Worm (Caenorhabditis elegans): ENCODE data around the gene T25B9.4.

ce11 chrIV:10781346-10781745 lies 23.8 kb upstream of the T25B9.4 start:
- TF ChIP-seq ama-1 (optimal IDR thresholded peaks at IDR 0.05) (no peak), scrt-1 (GFP tag; IDR thresholded peaks at IDR 0.05) (no peak), ceh-36 (tag; optimal IDR thresholded peaks at IDR 0.05) (no peak), flt-1 (GFP tag; IDR thresholded peaks at IDR 0.05) (no peak), hnd-1 (tag; optimal IDR thresholded peaks at IDR 0.05) (no peak), B0310.2 (tag; optimal IDR thresholded peaks at IDR 0.05) (no peak), aly-1 (tag; optimal IDR thresholded peaks at IDR 0.05) (no peak), tbx-11 (GFP tag; IDR thresholded peaks at IDR 0.05) (no peak), hmg-4 (GFP tag; optimal IDR thresholded peaks at IDR 0.05) (no peak), pes-1 (GFP tag; IDR thresholded peaks at IDR 0.05) (no peak), tbx-37 (GFP tag; conservative IDR thresholded peaks at IDR 0.05) (no peak), sea-1 (GFP tag; conservative IDR thresholded peaks at IDR 0.05) (no peak), ceh-13 (GFP tag; optimal IDR thresholded peaks at IDR 0.05) (no peak)
